Worm (Caenorhabditis elegans): ENCODE data around the gene srd-9.

ce11 chrV:5362220-5362619, 10.6 kb downstream of the srd-9 start:
- no peak for TF ChIP-seq snpc-4 (GFP tag; optimal IDR thresholded peaks at IDR 0.05)
- TF ChIP-seq snpc-4 (tag; optimal IDR thresholded peaks at IDR 0.05), result no peak
- TF ChIP-seq unc-130 (GFP tag; optimal IDR thresholded peaks at IDR 0.05), result no peak
- TF ChIP-seq athp-1 (tag; optimal IDR thresholded peaks at IDR 0.05), result no peak
- no peak for TF ChIP-seq ztf-22 (GFP tag; optimal IDR thresholded peaks at IDR 0.05)
- TF ChIP-seq mel-28 (tag; optimal IDR thresholded peaks at IDR 0.05; ENCODE audit: borderline replicate concordance), result no peak
- TF ChIP-seq hlh-12 (tag; optimal IDR thresholded peaks at IDR 0.05), result no peak
- TF ChIP-seq lir-1 (GFP tag; conservative IDR thresholded peaks at IDR 0.05), result no peak
- TF ChIP-seq bed-2 (GFP tag; IDR thresholded peaks at IDR 0.05), result no peak

Data from whole organism, young adult.